Worm (Caenorhabditis elegans): ENCODE measurements around the gene K01G5.8.

K01G5.8 gene

ce11 chrIII:10746406-10746807, 5.8 kb upstream of the K01G5.8 start:
- TF ChIP-seq lin-11 (tag; optimal IDR thresholded peaks at IDR 0.05) (no peak), unc-86 (tag; optimal IDR thresholded peaks at IDR 0.05) (no peak), che-1 (tag; optimal IDR thresholded peaks at IDR 0.05) (no peak), unc-42 (tag; optimal IDR thresholded peaks at IDR 0.05) (no peak), ama-1 (optimal IDR thresholded peaks at IDR 0.05) (no peak)

- TF ChIP-seq ceh-30 (tag; optimal IDR thresholded peaks at IDR 0.05) (peak; percentile 32), ceh-31 (tag; optimal IDR thresholded peaks at IDR 0.05) (peak; percentile 21), lim-6 (tag; optimal IDR thresholded peaks at IDR 0.05) (no peak), ceh-22 (tag; optimal IDR thresholded peaks at IDR 0.05) (no peak), C08G9.2 (tag; optimal IDR thresholded peaks at IDR 0.05) (no peak), pax-1 (tag; optimal IDR thresholded peaks at IDR 0.05) (no peak), unc-55 (GFP tag; optimal IDR thresholded peaks at IDR 0.05) (no peak), sox-2 (GFP tag; IDR thresholded peaks at IDR 0.05) (no peak), ama-1 (optimal IDR thresholded peaks at IDR 0.05) (no peak), tbx-2 (tag; optimal IDR thresholded peaks at IDR 0.05) (peak; percentile 21), dve-1 (tag; optimal IDR thresholded peaks at IDR 0.05) (no peak), ceh-14 (tag; optimal IDR thresholded peaks at IDR 0.05) (peak; percentile 11), K09A11.1 (tag; optimal IDR thresholded peaks at IDR 0.05; ENCODE audit: insufficient read depth) (no peak), ceh-45 (GFP tag; IDR thresholded peaks at IDR 0.05) (no peak), dmd-4 (tag; optimal IDR thresholded peaks at IDR 0.05; ENCODE audit: borderline replicate concordance) (no peak), ceh-24 (tag; optimal IDR thresholded peaks at IDR 0.05) (no peak), madf-2 (tag; optimal IDR thresholded peaks at IDR 0.05) (no peak), pros-1 (tag; optimal IDR thresholded peaks at IDR 0.05) (no peak), fkh-10 (GFP tag; optimal IDR thresholded peaks at IDR 0.05) (no peak), hlh-8 (tag; optimal IDR thresholded peaks at IDR 0.05) (no peak), ceh-6 (GFP tag; optimal IDR thresholded peaks at IDR 0.05) (no peak), hlh-13 (GFP tag; optimal IDR thresholded peaks at IDR 0.05) (no peak), elt-2 (tag; optimal IDR thresholded peaks at IDR 0.05) (peak; percentile 37), pha-4 (tag; optimal IDR thresholded peaks at IDR 0.05) (no peak), hlh-15 (tag; optimal IDR thresholded peaks at IDR 0.05) (no peak), ttx-3 (tag; optimal IDR thresholded peaks at IDR 0.05) (no peak), ref-2 (tag; optimal IDR thresholded peaks at IDR 0.05) (no peak), ceh-48 (tag; optimal IDR thresholded peaks at IDR 0.05) (no peak), ceh-34 (tag; optimal IDR thresholded peaks at IDR 0.05) (peak; percentile 24), T23F11.4 (GFP tag; optimal IDR thresholded peaks at IDR 0.05) (no peak), rnt-1 (tag; optimal IDR thresholded peaks at IDR 0.05) (no peak), unc-42 (tag; optimal IDR thresholded peaks at IDR 0.05) (peak; percentile 31), ceh-9 (tag; optimal IDR thresholded peaks at IDR 0.05) (no peak), K02D7.2 (tag; optimal IDR thresholded peaks at IDR 0.05) (no peak), eyg-1 (tag; optimal IDR thresholded peaks at IDR 0.05) (no peak), nfya-1 (tag; optimal IDR thresholded peaks at IDR 0.05) (peak; percentile 34), fkh-6 (tag; optimal IDR thresholded peaks at IDR 0.05) (no peak), gmeb-2 (tag; optimal IDR thresholded peaks at IDR 0.05) (no peak), tbx-7 (tag; optimal IDR thresholded peaks at IDR 0.05) (no peak), pat-9 (tag; optimal IDR thresholded peaks at IDR 0.05) (no peak), hlh-30 (tag; optimal IDR thresholded peaks at IDR 0.05; ENCODE audit: insufficient read depth) (no peak), F13H6.1 (tag; optimal IDR thresholded peaks at IDR 0.05) (no peak), unc-86 (tag; optimal IDR thresholded peaks at IDR 0.05) (no peak), ahr-1 (tag; optimal IDR thresholded peaks at IDR 0.05) (no peak), sdc-2 (tag; optimal IDR thresholded peaks at IDR 0.05) (no peak), fax-1 (tag; optimal IDR thresholded peaks at IDR 0.05) (no peak), syd-9 (tag; optimal IDR thresholded peaks at IDR 0.05) (no peak)
Measured at ce11 chrIII:10742382-10742860, 1.8 kb upstream of the K01G5.8 start, which contains the start of the genes tbb-1 and rib-2. Gene tbb-1, minus strand, starts transcription at chrIII:10742432. Gene rib-2, plus strand, starts transcription at chrIII:10742810.

All from whole organism, late embryonic.